Worm (Caenorhabditis elegans): ENCODE data around the gene abu-12.

ce11 chrX:404597-404996, 52.8 kb downstream of the abu-12 start, which contains the start of gene R04A9.1:
- TF ChIP-seq klf-2 (GFP tag; conservative IDR thresholded peaks at IDR 0.05) (no peak), tab-1 (GFP tag; IDR thresholded peaks at IDR 0.05) (no peak), ztf-29 (GFP tag; IDR thresholded peaks at IDR 0.05) (no peak), T22C8.4 (GFP tag; IDR thresholded peaks at IDR 0.05) (no peak), ref-1 (GFP tag; conservative IDR thresholded peaks at IDR 0.05) (no peak), cog-1 (tag; optimal IDR thresholded peaks at IDR 0.05) (no peak), flt-1 (GFP tag; IDR thresholded peaks at IDR 0.05) (no peak), ztf-23 (GFP tag; IDR thresholded peaks at IDR 0.05) (no peak)

All from whole organism, midembryonic.